Fruit fly (Drosophila melanogaster): Measurements from ENCODE around the gene CG34345.

The CG34345 gene

DNA sequence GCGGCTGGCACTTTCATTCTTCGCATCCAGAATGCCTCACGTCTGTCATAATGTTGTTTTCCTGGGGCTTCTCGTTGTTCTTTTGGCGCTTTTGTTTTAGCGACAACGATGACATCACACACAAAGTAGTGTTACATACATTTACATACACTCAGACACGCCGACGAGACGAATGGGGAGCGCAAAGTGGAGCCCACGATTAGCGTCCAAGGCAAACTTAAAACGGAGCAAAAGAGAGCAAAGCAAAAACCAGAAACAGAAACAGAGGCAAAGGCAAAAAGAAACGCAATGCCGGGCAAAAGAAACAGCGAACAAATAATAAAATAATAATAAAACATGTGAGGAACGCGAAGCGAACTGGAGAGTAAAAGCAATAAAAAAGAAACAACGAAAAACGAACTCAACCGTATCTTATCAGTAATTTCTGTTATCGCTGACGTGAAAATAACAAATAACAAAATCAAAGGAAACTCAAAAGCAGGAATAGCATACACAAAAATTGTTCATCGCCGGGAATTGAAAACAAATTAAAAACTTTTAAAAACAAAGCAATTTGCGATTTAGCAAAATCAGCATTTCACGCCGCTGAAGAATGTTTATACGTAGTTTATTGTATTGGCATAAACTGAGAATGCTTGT lies 21.6 kb downstream of the CG34345 start (continued):
- TF ChIP-seq ERR (GFP tag; optimal IDR thresholded peaks at IDR 0.05) (no peak), pb (GFP tag; optimal IDR thresholded peaks at IDR 0.05) (no peak), CG18011 (GFP tag; optimal IDR thresholded peaks at IDR 0.05) (peak; percentile 2), cg (GFP tag; optimal IDR thresholded peaks at IDR 0.05) (peak; percentile 42), Rx (GFP tag; IDR thresholded peaks at IDR 0.05) (no peak), hkb (optimal IDR thresholded peaks at IDR 0.05) (no peak), hkb (GFP tag; IDR thresholded peaks at IDR 0.05) (no peak), trh (GFP tag; optimal IDR thresholded peaks at IDR 0.05) (no peak), lola (GFP tag; optimal IDR thresholded peaks at IDR 0.05) (no peak), CG17829 (tag; optimal IDR thresholded peaks at IDR 0.05) (no peak), CG3281 (GFP tag; optimal IDR thresholded peaks at IDR 0.05) (no peak), CG6175 (GFP tag; IDR thresholded peaks at IDR 0.05) (no peak), dmrt99B (tag; optimal IDR thresholded peaks at IDR 0.05) (no peak), Hmx (GFP tag; optimal IDR thresholded peaks at IDR 0.05) (no peak), pfk (GFP tag; optimal IDR thresholded peaks at IDR 0.05) (no peak), HmgZ (tag; optimal IDR thresholded peaks at IDR 0.05) (peak; percentile 40), Ets97D (GFP tag; optimal IDR thresholded peaks at IDR 0.05) (no peak), phol (tag; optimal IDR thresholded peaks at IDR 0.05) (no peak), CG13123 (GFP tag; optimal IDR thresholded peaks at IDR 0.05) (no peak), twi (tag; optimal IDR thresholded peaks at IDR 0.05) (no peak), ftz-f1 (GFP tag; optimal IDR thresholded peaks at IDR 0.05) (peak; percentile 7), Hmr (GFP tag; optimal IDR thresholded peaks at IDR 0.05) (no peak), sens-2 (GFP tag; IDR thresholded peaks at IDR 0.05) (no peak), prd (optimal IDR thresholded peaks at IDR 0.05) (no peak), prd (GFP tag; IDR thresholded peaks at IDR 0.05) (no peak), luna (GFP tag; optimal IDR thresholded peaks at IDR 0.05) (no peak), CG31365 (tag; optimal IDR thresholded peaks at IDR 0.05) (no peak), pnt (GFP tag; optimal IDR thresholded peaks at IDR 0.05) (no peak), Doc3 (GFP tag; IDR thresholded peaks at IDR 0.05; ENCODE audit: partially characterized antibody) (no peak), CG3847 (GFP tag; IDR thresholded peaks at IDR 0.05) (no peak), psq (GFP tag; optimal IDR thresholded peaks at IDR 0.05) (peak; percentile 97), CG4854 (GFP tag; optimal IDR thresholded peaks at IDR 0.05) (no peak), Kr (GFP tag; optimal IDR thresholded peaks at IDR 0.05) (no peak), aop (GFP tag; IDR thresholded peaks at IDR 0.05) (no peak), Poxn (GFP tag; IDR thresholded peaks at IDR 0.05) (no peak), CG9215 (GFP tag; IDR thresholded peaks at IDR 0.05) (no peak), cas (GFP tag; IDR thresholded peaks at IDR 0.05) (no peak), bcd (GFP tag; optimal IDR thresholded peaks at IDR 0.05) (no peak)

DNA sequence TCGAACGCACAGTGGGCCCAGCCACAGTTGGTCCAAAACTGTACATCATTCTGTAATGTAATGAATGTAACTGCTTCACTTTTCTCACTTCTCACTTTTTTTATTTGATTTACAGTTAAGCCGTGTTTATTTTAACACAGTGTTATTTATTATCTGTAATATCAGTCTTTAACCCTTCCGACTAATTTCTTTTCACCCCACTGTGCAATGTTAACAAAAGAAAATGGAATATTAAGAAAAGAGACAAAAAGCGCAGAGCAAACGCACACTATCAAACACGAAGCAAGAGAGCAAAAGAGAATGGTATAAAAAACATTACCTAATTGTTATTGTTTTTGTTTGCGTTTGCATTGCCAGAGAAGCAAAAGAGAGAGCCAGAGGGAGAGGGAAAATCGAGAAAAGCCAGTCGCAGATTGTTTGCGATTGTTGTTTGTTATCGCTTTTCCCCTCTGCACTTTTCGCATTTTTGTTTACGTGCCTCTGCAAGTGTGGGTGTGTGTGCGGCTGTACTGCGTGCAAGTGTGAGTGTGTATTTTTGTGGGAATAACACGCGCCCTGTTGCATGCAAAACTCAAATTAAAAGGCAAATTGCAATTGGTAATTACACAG lies 24.3 kb downstream of the CG34345 start:
- TF ChIP-seq lmd (GFP tag; IDR thresholded peaks at IDR 0.05): peak; percentile 97
- TF ChIP-seq caup (GFP tag; optimal IDR thresholded peaks at IDR 0.05; ENCODE audit: severe bottlenecking): peak; percentile 97
- peak; percentile 98 for TF ChIP-seq Drgx (GFP tag; IDR thresholded peaks at IDR 0.05)
- TF ChIP-seq Ssrp (tag; optimal IDR thresholded peaks at IDR 0.05): peak; percentile 99
- peak; percentile 98 for TF ChIP-seq CG1603 (tag; optimal IDR thresholded peaks at IDR 0.05)
- TF ChIP-seq kay (GFP tag; optimal IDR thresholded peaks at IDR 0.05): peak; percentile 96
- TF ChIP-seq CG17361 (GFP tag; IDR thresholded peaks at IDR 0.05): peak; percentile 98
- TF ChIP-seq Dbx (GFP tag; IDR thresholded peaks at IDR 0.05): peak; percentile 95
- TF ChIP-seq NFAT (GFP tag; IDR thresholded peaks at IDR 0.05): peak; percentile 96
- peak; percentile 99 for TF ChIP-seq CG1529 (GFP tag; optimal IDR thresholded peaks at IDR 0.05)
- TF ChIP-seq wdn (GFP tag; IDR thresholded peaks at IDR 0.05): peak; percentile 94
- peak; percentile 95 for TF ChIP-seq CG1792 (GFP tag; optimal IDR thresholded peaks at IDR 0.05)
- TF ChIP-seq bigmax (GFP tag; optimal IDR thresholded peaks at IDR 0.05): peak; percentile 70
- TF ChIP-seq wor (GFP tag; IDR thresholded peaks at IDR 0.05): peak; percentile 96
- TF ChIP-seq CG6854 (GFP tag; optimal IDR thresholded peaks at IDR 0.05): peak; percentile 96

Measured in whole organism, embryonic.